Worm (Caenorhabditis elegans) whole organism, midembryonic: ENCODE data around the gene Y38F1A.4.

Experiments
- T22C8.4 ChIP-seq: fragments of 200-800 bp; sonication (Bioruptor generic); IDR thresholded peaks from 2 replicates; pipeline ENCODE4 v1.3.6; 2022; ENCODE audit warnings: missing genetic modification characterization, missing compliant biosample characterization
- cog-1 ChIP-seq: sonication (generic microtip); optimal IDR thresholded peaks from 2 replicates; lab custom pipeline; 2016; ENCODE audit warnings: missing genetic modification characterization, missing compliant biosample characterization
- flt-1 ChIP-seq: fragments of 200-800 bp; sonication (Bioruptor generic); IDR thresholded peaks from 2 replicates; pipeline ENCODE4 v1.3.6; 2022; ENCODE audit warnings: missing genetic modification characterization, missing compliant biosample characterization
- klf-2 ChIP-seq: fragments of 200-800 bp; sonication (Bioruptor generic); conservative IDR thresholded peaks from 2 replicates; pipeline ENCODE4 v1.3.6; 2022; ENCODE audit warnings: missing genetic modification reagents, missing genetic modification characterization, missing compliant biosample characterization
- med-1 ChIP-seq: sonication (generic microtip); optimal IDR thresholded peaks from 2 replicates; lab custom pipeline; 2017; ENCODE audit warnings: missing genetic modification characterization, mild to moderate bottlenecking, missing compliant biosample characterization, antibody characterized with exemption, missing genetic modification reagents; ENCODE audit not compliant: insufficient read depth
- ref-1 ChIP-seq: fragments of 200-800 bp; sonication (Bioruptor generic); conservative IDR thresholded peaks from 2 replicates; pipeline ENCODE4 v1.3.6; 2022; ENCODE audit warnings: missing genetic modification reagents, missing genetic modification characterization, missing compliant biosample characterization
- tab-1 ChIP-seq: fragments of 200-800 bp; sonication (Bioruptor generic); IDR thresholded peaks from 2 replicates; pipeline ENCODE4 v1.3.6; 2022; ENCODE audit warnings: missing genetic modification characterization, missing compliant biosample characterization
- ztf-23 ChIP-seq: fragments of 200-800 bp; sonication (Bioruptor generic); IDR thresholded peaks from 2 replicates; pipeline ENCODE4 v1.3.6; 2022; ENCODE audit warnings: missing genetic modification reagents, missing genetic modification characterization, missing compliant biosample characterization
- ztf-29 ChIP-seq: fragments of 200-800 bp; sonication (Bioruptor generic); IDR thresholded peaks from 2 replicates; pipeline ENCODE4 v1.3.6; 2022; ENCODE audit warnings: missing genetic modification reagents, missing genetic modification characterization, missing compliant biosample characterization

The Y38F1A.4 gene

ce11 chrII:12990191-12990590, 20.7 kb upstream of the Y38F1A.4 start:
- TF ChIP-seq flt-1 (GFP tag; lab: Robert Waterston, UW), result no peak
- TF ChIP-seq ztf-23, result no peak
- no peak for TF ChIP-seq ztf-29 (GFP tag; lab: Robert Waterston, UW)
- TF ChIP-seq klf-2 (GFP tag; lab: Robert Waterston, UW), result no peak
- TF ChIP-seq med-1 (GFP tag; lab: Kevin White, UChicago), result no peak
- no peak for TF ChIP-seq tab-1 (GFP tag; lab: Robert Waterston, UW)
- TF ChIP-seq cog-1 (tag; lab: Kevin White, UChicago), result no peak
- TF ChIP-seq ref-1 (GFP tag; lab: Robert Waterston, UW), result no peak
- no peak for TF ChIP-seq T22C8.4 (GFP tag; lab: Robert Waterston, UW)

DNA sequence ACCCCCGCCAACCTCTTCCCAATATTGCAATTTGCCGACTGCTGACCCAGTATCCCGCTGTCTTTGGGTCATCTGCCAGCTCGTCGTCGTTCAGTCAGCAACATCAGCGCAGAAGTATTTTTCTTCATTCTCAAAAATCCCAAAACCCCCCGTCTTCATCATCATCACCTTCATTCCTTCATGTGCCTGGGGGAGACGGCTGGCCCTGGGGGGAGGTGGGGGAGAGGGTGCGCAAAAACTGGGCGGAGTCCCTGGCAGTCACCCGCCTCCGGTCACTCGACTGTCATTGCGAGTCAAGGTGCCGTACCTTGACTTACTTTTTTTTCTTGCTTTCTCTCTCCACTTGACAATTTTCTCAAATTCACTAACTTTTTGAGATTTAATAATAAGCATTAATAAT, 18.3 kb upstream of the Y38F1A.4 start:
- TF ChIP-seq ztf-23 (0 out of 2 replicates have a peak, but pooled peaks have one; percentile 18), flt-1 (GFP tag; lab: Robert Waterston, UW) (no peak)

- no peak for TF ChIP-seq ztf-23
- TF ChIP-seq cog-1 (tag; lab: Kevin White, UChicago), result peak; percentile 1
Observed at ce11 chrII:12985813-12986212, 16.3 kb upstream of the Y38F1A.4 start.

DNA sequence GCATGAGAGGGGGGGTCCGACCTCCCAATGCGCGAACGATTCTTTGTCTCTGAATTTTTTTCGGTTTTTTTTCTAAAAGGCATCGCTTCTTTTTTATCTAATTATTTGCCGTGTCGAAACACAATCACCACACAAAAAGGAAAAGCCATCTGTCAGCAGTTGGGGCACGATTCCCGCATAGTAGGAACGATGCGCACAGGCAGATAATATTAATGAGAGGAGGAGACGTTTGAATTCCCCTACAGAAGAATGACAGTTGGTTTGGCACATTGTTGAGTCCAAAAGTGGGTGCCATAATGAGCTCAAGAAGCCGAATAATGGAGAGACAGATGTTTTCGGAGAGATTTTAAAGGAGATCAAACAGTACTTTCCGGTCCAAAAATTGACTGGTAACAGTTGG, 15.2 kb upstream of the Y38F1A.4 start:
- TF ChIP-seq tab-1 (GFP tag; lab: Robert Waterston, UW) (0 out of 2 replicates have a peak, but pooled peaks have one; percentile 45), ztf-23 (no peak)

ce11 chrII:12982830-12983229, 13.3 kb upstream of the Y38F1A.4 start:
- TF ChIP-seq ztf-29 (GFP tag; lab: Robert Waterston, UW) (no peak), klf-2 (GFP tag; lab: Robert Waterston, UW) (no peak), tab-1 (GFP tag; lab: Robert Waterston, UW) (no peak), ztf-23 (no peak), T22C8.4 (GFP tag; lab: Robert Waterston, UW) (no peak), flt-1 (GFP tag; lab: Robert Waterston, UW) (no peak), med-1 (GFP tag; lab: Kevin White, UChicago) (no peak), ref-1 (GFP tag; lab: Robert Waterston, UW) (no peak), cog-1 (tag; lab: Kevin White, UChicago) (no peak)

DNA sequence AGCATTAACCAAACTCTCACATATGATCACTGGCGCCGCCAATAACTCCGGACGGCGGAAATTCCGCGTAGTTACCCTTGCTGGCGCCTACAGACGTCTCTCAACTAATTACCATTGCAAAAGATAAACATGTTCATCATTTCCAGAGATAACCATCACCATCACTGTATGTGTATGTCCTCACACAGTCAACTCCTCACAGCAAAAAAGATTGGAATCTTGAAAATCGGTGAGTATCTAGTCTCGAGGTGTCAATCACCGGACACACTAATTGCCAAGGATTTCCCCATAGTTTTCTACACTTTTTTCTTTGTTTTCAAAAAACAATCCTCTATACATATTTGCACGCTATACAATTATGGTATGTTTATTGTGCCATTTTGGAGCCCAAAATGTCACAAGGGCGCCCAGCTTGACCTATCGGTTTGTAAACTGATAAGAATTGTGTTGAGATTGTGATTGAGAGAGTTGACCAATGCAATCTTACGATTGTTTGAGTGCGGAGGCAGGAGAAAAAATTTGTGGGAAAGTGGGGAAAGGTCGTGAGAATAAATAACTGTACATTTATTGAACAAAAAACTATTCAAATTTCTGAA, 12.6 kb upstream of the Y38F1A.4 start:
- no peak for TF ChIP-seq ztf-29 (GFP tag; lab: Robert Waterston, UW)
- TF ChIP-seq cog-1 (tag; lab: Kevin White, UChicago), result no peak
- TF ChIP-seq T22C8.4 (GFP tag; lab: Robert Waterston, UW), result no peak
- no peak for TF ChIP-seq klf-2 (GFP tag; lab: Robert Waterston, UW)
- no peak for TF ChIP-seq flt-1 (GFP tag; lab: Robert Waterston, UW)
- no peak for TF ChIP-seq ztf-23
- no peak for TF ChIP-seq med-1 (GFP tag; lab: Kevin White, UChicago)
- TF ChIP-seq ref-1 (GFP tag; lab: Robert Waterston, UW), result no peak
- TF ChIP-seq tab-1 (GFP tag; lab: Robert Waterston, UW), result no peak

- TF ChIP-seq flt-1 (GFP tag; lab: Robert Waterston, UW), result no peak
Observed at ce11 chrII:12980212-12980611, 10.7 kb upstream of the Y38F1A.4 start, which contains the start of gene cyd-1. Gene cyd-1 (plus strand): TSS chrII:12980591.

- TF ChIP-seq flt-1 (GFP tag; lab: Robert Waterston, UW), result no peak
- no peak for TF ChIP-seq ztf-29 (GFP tag; lab: Robert Waterston, UW)
- TF ChIP-seq ref-1 (GFP tag; lab: Robert Waterston, UW), result no peak
- TF ChIP-seq cog-1 (tag; lab: Kevin White, UChicago), result no peak
- TF ChIP-seq tab-1 (GFP tag; lab: Robert Waterston, UW), result no peak
- no peak for TF ChIP-seq med-1 (GFP tag; lab: Kevin White, UChicago)
- no peak for TF ChIP-seq klf-2 (GFP tag; lab: Robert Waterston, UW)
- TF ChIP-seq T22C8.4 (GFP tag; lab: Robert Waterston, UW), result no peak
Observed at ce11 chrII:12978658-12979057, 9.1 kb upstream of the Y38F1A.4 start.

- TF ChIP-seq T22C8.4 (GFP tag; lab: Robert Waterston, UW) (no peak), ztf-23 (no peak), ref-1 (GFP tag; lab: Robert Waterston, UW) (no peak), ztf-29 (GFP tag; lab: Robert Waterston, UW) (no peak), med-1 (GFP tag; lab: Kevin White, UChicago) (no peak), cog-1 (tag; lab: Kevin White, UChicago) (no peak), flt-1 (GFP tag; lab: Robert Waterston, UW) (no peak), klf-2 (GFP tag; lab: Robert Waterston, UW) (no peak)
Observed at ce11 chrII:12968448-12968969, 1.0 kb downstream of the Y38F1A.4 start.

- TF ChIP-seq ztf-23, result no peak
- TF ChIP-seq tab-1 (GFP tag; lab: Robert Waterston, UW), result no peak
- TF ChIP-seq cog-1 (tag; lab: Kevin White, UChicago), result no peak
- TF ChIP-seq med-1 (GFP tag; lab: Kevin White, UChicago), result no peak
- TF ChIP-seq flt-1 (GFP tag; lab: Robert Waterston, UW), result no peak
- TF ChIP-seq T22C8.4 (GFP tag; lab: Robert Waterston, UW), result no peak
- TF ChIP-seq ref-1 (GFP tag; lab: Robert Waterston, UW), result no peak
- TF ChIP-seq klf-2 (GFP tag; lab: Robert Waterston, UW), result no peak
- no peak for TF ChIP-seq ztf-29 (GFP tag; lab: Robert Waterston, UW)
Observed at ce11 chrII:12966274-12966673, 3.2 kb downstream of the Y38F1A.4 start.
